Worm (Caenorhabditis elegans) whole organism, L1 larva: ENCODE results near the gene C31H2.4.

Experiments
- C04F5.9 ChIP-seq: sonication (generic microtip); optimal IDR thresholded peaks from 2 replicates; lab custom pipeline; 2016; ENCODE audit warnings: missing genetic modification characterization, missing compliant biosample characterization
- C16A3.4 ChIP-seq: fragments of 150-350 bp; optimal IDR thresholded peaks from 2 replicates; lab custom pipeline; 2014; ENCODE audit warnings: missing biosample characterization, missing genetic modification characterization
- C34B4.2 ChIP-seq: sonication (generic microtip); optimal IDR thresholded peaks from 2 replicates; lab custom pipeline; 2017; ENCODE audit warnings: mild to moderate bottlenecking, missing genetic modification characterization, missing compliant biosample characterization
- blmp-1 ChIP-seq: fragments of 150-350 bp; optimal IDR thresholded peaks from 2 replicates; lab custom pipeline; 2014; ENCODE audit warnings: missing biosample characterization, missing genetic modification characterization
- ceh-63 ChIP-seq: fragments of 200-800 bp; sonication (Bioruptor generic); optimal IDR thresholded peaks from 2 replicates; lab custom pipeline; 2018; ENCODE audit warnings: mild to moderate bottlenecking, missing genetic modification characterization, missing compliant biosample characterization
- ceh-8 ChIP-seq: fragments of 200-800 bp; sonication (Bioruptor generic); optimal IDR thresholded peaks from 2 replicates; lab custom pipeline; 2018; ENCODE audit warnings: mild to moderate bottlenecking, missing genetic modification characterization, moderate library complexity, missing compliant biosample characterization
- ceh-82 ChIP-seq, 3 experiments: fragments of 150-350 bp in 1 of 3; sonication (generic microtip) in 2 of 3; optimal IDR thresholded peaks; 2 replicates each; lab custom pipeline; 2014 to 2017; ENCODE audit warnings: missing biosample characterization in 3 of 3, missing genetic modification characterization in 3 of 3
- ceh-90 ChIP-seq: sonication (generic microtip); optimal IDR thresholded peaks from 2 replicates; lab custom pipeline; 2016; ENCODE audit warnings: missing genetic modification characterization, missing compliant biosample characterization
- ces-1 ChIP-seq: fragments of 150-350 bp; optimal IDR thresholded peaks from 2 replicates; lab custom pipeline; 2014; ENCODE audit warnings: missing biosample characterization, missing genetic modification reagents, missing genetic modification characterization
- dsc-1 ChIP-seq: sonication (generic microtip); optimal IDR thresholded peaks from 2 replicates; lab custom pipeline; 2016; ENCODE audit warnings: mild to moderate bottlenecking, missing genetic modification characterization, missing compliant biosample characterization
- elt-3 ChIP-seq, 6 experiments: fragments of 150-350 bp in 1 of 6; sonication (generic microtip); optimal IDR thresholded peaks; 2 replicates each; lab custom pipeline; 2017 to 2018; ENCODE audit warnings: missing biosample characterization in 6 of 6, missing genetic modification characterization in 6 of 6, inconsistent platforms in 1 of 6
- fkh-4 ChIP-seq: sonication (generic microtip); optimal IDR thresholded peaks from 2 replicates; lab custom pipeline; 2016; ENCODE audit warnings: missing compliant biosample characterization, missing genetic modification characterization, borderline replicate concordance
- fkh-8 ChIP-seq: sonication (generic microtip); optimal IDR thresholded peaks from 2 replicates; lab custom pipeline; 2016; ENCODE audit warnings: mild to moderate bottlenecking, missing genetic modification characterization, missing compliant biosample characterization
- fos-1 ChIP-seq: fragments of 150-350 bp; optimal IDR thresholded peaks from 2 replicates; lab custom pipeline; 2014; ENCODE audit warnings: missing biosample characterization, missing genetic modification characterization
- grh-1 ChIP-seq: fragments of 200-800 bp; sonication (Bioruptor generic); IDR thresholded peaks from 2 replicates; pipeline ENCODE4 v1.3.6; 2022; ENCODE audit warnings: missing genetic modification reagents, missing genetic modification characterization, missing compliant biosample characterization
- hlh-17 ChIP-seq: fragments of 200-800 bp; sonication (Bioruptor generic); optimal IDR thresholded peaks from 2 replicates; lab custom pipeline; 2018; ENCODE audit warnings: missing genetic modification characterization, mild to moderate bottlenecking, missing compliant biosample characterization, moderate library complexity, borderline replicate concordance
- hlh-4 ChIP-seq: sonication (generic microtip); optimal IDR thresholded peaks from 2 replicates; lab custom pipeline; 2016; ENCODE audit warnings: mild to moderate bottlenecking, missing genetic modification characterization, missing compliant biosample characterization
- irx-1 ChIP-seq: sonication (generic microtip); optimal IDR thresholded peaks from 2 replicates; lab custom pipeline; 2016; ENCODE audit warnings: missing genetic modification characterization, missing compliant biosample characterization
- isw-1 ChIP-seq: fragments of 200-800 bp; sonication (Bioruptor generic); IDR thresholded peaks from 2 replicates; pipeline ENCODE4 v1.3.6; 2022; ENCODE audit warnings: missing genetic modification characterization, missing compliant biosample characterization
- lin-13 ChIP-seq: fragments of 150-350 bp; optimal IDR thresholded peaks from 2 replicates; lab custom pipeline; 2014; ENCODE audit warnings: missing biosample characterization, missing genetic modification reagents, missing genetic modification characterization
- lin-14 ChIP-seq: fragments of 200-800 bp; sonication (Bioruptor generic); optimal IDR thresholded peaks from 2 replicates; lab custom pipeline; 2018; ENCODE audit warnings: mild to moderate bottlenecking, missing genetic modification characterization, moderate library complexity, missing compliant biosample characterization
- lin-35 ChIP-seq, 2 experiments: fragments of 150-350 bp; optimal IDR thresholded peaks; 2 replicates each; lab custom pipeline; 2014; ENCODE audit warnings: missing biosample characterization in 2 of 2, missing genetic modification characterization in 2 of 2, missing genetic modification reagents in 2 of 2
- lir-3 ChIP-seq: sonication (generic microtip); optimal IDR thresholded peaks from 2 replicates; lab custom pipeline; 2016; ENCODE audit warnings: mild to moderate bottlenecking, missing genetic modification characterization, moderate library complexity, missing compliant biosample characterization; ENCODE audit not compliant: poor library complexity
- lsy-2 ChIP-seq, 2 experiments: fragments of 150-350 bp; optimal IDR thresholded peaks; 2 replicates each; lab custom pipeline; 2014; ENCODE audit warnings: missing biosample characterization in 2 of 2, missing genetic modification characterization in 2 of 2
- mdl-1 ChIP-seq, 2 experiments: fragments of 150-350 bp; optimal IDR thresholded peaks; 2 replicates each; lab custom pipeline; 2014 to 2017; ENCODE audit warnings: missing biosample characterization in 2 of 2, missing genetic modification characterization in 2 of 2, inconsistent platforms in 1 of 2
- mep-1 ChIP-seq: fragments of 150-350 bp; optimal IDR thresholded peaks from 2 replicates; lab custom pipeline; 2014; ENCODE audit warnings: missing biosample characterization, missing genetic modification characterization
- nhr-12 ChIP-seq: sonication (generic microtip); optimal IDR thresholded peaks from 2 replicates; lab custom pipeline; 2017; ENCODE audit warnings: missing biosample characterization, missing genetic modification characterization
- nhr-237 ChIP-seq: fragments of 150-350 bp; optimal IDR thresholded peaks from 2 replicates; lab custom pipeline; 2014; ENCODE audit warnings: missing biosample characterization, missing genetic modification characterization
- nhr-28 ChIP-seq: fragments of 150-350 bp; optimal IDR thresholded peaks from 2 replicates; lab custom pipeline; 2014; ENCODE audit warnings: missing biosample characterization, missing genetic modification characterization
- nhr-71 ChIP-seq: sonication (generic microtip); optimal IDR thresholded peaks from 2 replicates; lab custom pipeline; 2016; ENCODE audit warnings: mild to moderate bottlenecking, missing genetic modification characterization, moderate library complexity, missing compliant biosample characterization
- nhr-84 ChIP-seq: sonication (generic microtip); optimal IDR thresholded peaks from 2 replicates; lab custom pipeline; 2017; ENCODE audit warnings: missing biosample characterization, missing genetic modification characterization
- nhr-85 ChIP-seq: sonication (generic microtip); peaks from one replicate; lab custom pipeline; 2016; ENCODE audit warnings: missing genetic modification characterization, inconsistent platforms, missing compliant biosample characterization
- nhr-90 ChIP-seq: sonication (generic microtip); optimal IDR thresholded peaks from 2 replicates; lab custom pipeline; 2016; ENCODE audit warnings: mild to moderate bottlenecking, missing genetic modification characterization, missing compliant biosample characterization; ENCODE audit not compliant: poor library complexity
- pag-3 ChIP-seq: sonication (generic microtip); optimal IDR thresholded peaks from 2 replicates; lab custom pipeline; 2017; ENCODE audit warnings: missing genetic modification characterization, mild to moderate bottlenecking, missing compliant biosample characterization, antibody characterized with exemption, borderline replicate concordance; ENCODE audit not compliant: insufficient read depth
- rnt-1 ChIP-seq: sonication (generic microtip); optimal IDR thresholded peaks from 2 replicates; lab custom pipeline; 2016; ENCODE audit warnings: mild to moderate bottlenecking, missing genetic modification characterization, moderate library complexity, missing compliant biosample characterization
- snpc-4 ChIP-seq: fragments of 150-350 bp; optimal IDR thresholded peaks from 2 replicates; lab custom pipeline; 2014; ENCODE audit warnings: missing biosample characterization, missing genetic modification characterization
- snu-23 ChIP-seq: sonication (generic microtip); optimal IDR thresholded peaks from 2 replicates; lab custom pipeline; 2016; ENCODE audit warnings: missing genetic modification characterization, missing compliant biosample characterization
- sptf-1 ChIP-seq: fragments of 150-350 bp; optimal IDR thresholded peaks from 2 replicates; lab custom pipeline; 2014; ENCODE audit warnings: missing biosample characterization, missing genetic modification characterization
- unc-30 ChIP-seq: sonication (generic microtip); optimal IDR thresholded peaks from 2 replicates; lab custom pipeline; 2017; ENCODE audit warnings: missing biosample characterization, missing genetic modification characterization
- unc-98 ChIP-seq: fragments of 200-800 bp; sonication (Bioruptor generic); IDR thresholded peaks from 2 replicates; pipeline ENCODE4 v1.3.6; 2022; ENCODE audit warnings: missing genetic modification characterization, missing compliant biosample characterization
- zip-4 ChIP-seq: fragments of 200-800 bp; sonication (Bioruptor generic); optimal IDR thresholded peaks from 2 replicates; lab custom pipeline; 2018; ENCODE audit warnings: mild to moderate bottlenecking, missing genetic modification characterization, moderate library complexity, missing compliant biosample characterization
- ztf-11 ChIP-seq, 2 experiments: sonication (generic microtip); optimal IDR thresholded peaks; 2 replicates each; lab custom pipeline; 2016 to 2017; ENCODE audit warnings: missing genetic modification characterization in 2 of 2, missing biosample characterization in 1 of 2, missing compliant biosample characterization in 1 of 2

The C31H2.4 gene

ce11 chrX:5147918-5148317 is 11.5 kb downstream of the C31H2.4 start, which contains the start of gene C31H2.14:
C31H2.14 (plus strand) TSS chrX:5148218.
- no peak for TF ChIP-seq hlh-17 (GFP tag; lab: Kevin White, UChicago)
- no peak for TF ChIP-seq fkh-8 (tag; lab: Kevin White, UChicago)
- TF ChIP-seq ces-1 (GFP tag; lab: Kevin White, UChicago) = no peak
- TF ChIP-seq mdl-1 (tag; optimal IDR thresholded peaks at IDR 0.05; lab: Kevin White, UChicago) = no peak
- no peak for TF ChIP-seq nhr-28 (tag; lab: Kevin White, UChicago)
- no peak for TF ChIP-seq nhr-90
- no peak for TF ChIP-seq lsy-2 (tag; optimal IDR thresholded peaks at IDR 0.05; lab: Kevin White, UChicago)
- no peak for TF ChIP-seq sptf-1
- TF ChIP-seq fos-1 (tag; lab: Kevin White, UChicago) = no peak
- TF ChIP-seq elt-3 (tag; optimal IDR thresholded peaks at IDR 0.05; lab: Kevin White, UChicago) = no peak
- no peak for TF ChIP-seq hlh-4 (tag; lab: Kevin White, UChicago)

ce11 chrX:5142403-5142802 is 17.1 kb downstream of the C31H2.4 start:
- TF ChIP-seq lin-13 (GFP tag; lab: Kevin White, UChicago) (no peak), zip-4 (no peak), fos-1 (tag; lab: Kevin White, UChicago) (no peak), snpc-4 (tag; lab: Kevin White, UChicago) (no peak), ces-1 (GFP tag; lab: Kevin White, UChicago) (no peak), fkh-4 (no peak), lin-14 (peak; percentile 2), nhr-85 (tag; lab: Kevin White, UChicago) (peak; percentile 12)

- TF ChIP-seq ceh-63 (GFP tag; lab: Kevin White, UChicago) (no peak), mep-1 (tag; lab: Kevin White, UChicago) (peak; percentile 15), ceh-90 (tag; lab: Kevin White, UChicago) (no peak), isw-1 (GFP tag; lab: Robert Waterston, UW) (peak; percentile 38), lin-14 (peak; percentile 95), fkh-8 (tag; lab: Kevin White, UChicago) (peak; percentile 52), C34B4.2 (no peak), snpc-4 (tag; lab: Kevin White, UChicago) (no peak), pag-3 (tag; lab: Kevin White, UChicago) (no peak), rnt-1 (tag; lab: Kevin White, UChicago) (peak; percentile 18), ceh-82 (tag; optimal IDR thresholded peaks at IDR 0.05; lab: Kevin White, UChicago) (peak in 1 of 3 experiments; percentile 27), ceh-8 (peak; percentile 33), unc-30 (tag; lab: Kevin White, UChicago) (no peak)
Observed at ce11 chrX:5140177-5140576, 19.3 kb downstream of the C31H2.4 start.

DNA sequence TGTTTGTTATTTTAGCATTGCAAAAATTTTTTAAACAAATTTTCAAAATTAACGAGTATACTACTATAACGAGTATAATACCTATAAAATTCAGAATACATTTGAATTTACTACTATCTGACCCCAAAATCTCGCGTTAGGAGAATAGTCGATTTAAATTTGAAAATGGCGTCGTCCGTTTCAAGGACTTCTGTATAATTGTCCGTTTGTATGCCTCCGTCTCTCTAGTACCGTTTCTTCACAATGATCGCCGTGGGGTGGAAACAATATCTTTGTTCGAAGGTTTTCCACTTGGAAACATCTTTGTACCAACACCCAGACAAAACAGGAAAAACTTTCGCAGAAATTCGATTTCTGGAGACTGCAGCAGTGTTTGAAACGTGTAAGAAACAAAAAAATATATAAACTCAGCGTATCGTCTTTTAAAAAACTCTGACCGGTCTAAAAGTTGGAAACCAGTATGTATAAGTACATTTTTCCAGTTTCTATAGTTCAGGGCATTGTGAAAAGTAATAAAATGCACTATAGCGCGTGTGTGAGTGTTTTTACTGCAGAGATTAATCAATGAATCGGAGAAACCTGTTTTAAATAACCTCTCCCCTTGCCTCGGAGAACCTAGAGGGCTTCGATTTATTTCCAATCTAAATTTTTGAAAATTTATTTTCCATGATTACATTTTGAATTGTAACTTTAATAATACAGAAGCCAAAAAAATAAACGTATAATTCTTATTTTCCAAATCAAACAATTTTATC is 21.6 kb downstream of the C31H2.4 start:
- peak in 1 of 2 experiments; percentile 17 for TF ChIP-seq lsy-2 (tag; optimal IDR thresholded peaks at IDR 0.05; lab: Kevin White, UChicago)
- TF ChIP-seq nhr-237 (tag; lab: Kevin White, UChicago) = no peak
- TF ChIP-seq lir-3 = no peak
- TF ChIP-seq C04F5.9 = no peak
- no peak for TF ChIP-seq rnt-1 (tag; lab: Kevin White, UChicago)
- TF ChIP-seq grh-1 = peak; percentile 82
- no peak for TF ChIP-seq nhr-12 (tag; lab: Kevin White, UChicago)
- TF ChIP-seq nhr-85 (tag; lab: Kevin White, UChicago) = peak; percentile 89
- peak; percentile 54 for TF ChIP-seq mep-1 (tag; lab: Kevin White, UChicago)
- no peak for TF ChIP-seq irx-1
- TF ChIP-seq nhr-71 (tag; lab: Kevin White, UChicago) = peak; percentile 5
- TF ChIP-seq unc-98 (GFP tag; lab: Robert Waterston, UW) = no peak
- TF ChIP-seq blmp-1 (tag; lab: Kevin White, UChicago) = peak; percentile 64
- peak; percentile 25 for TF ChIP-seq snu-23 (GFP tag; lab: Kevin White, UChicago)
- no peak for TF ChIP-seq pag-3 (tag; lab: Kevin White, UChicago)
- no peak for TF ChIP-seq ceh-63 (GFP tag; lab: Kevin White, UChicago)
- TF ChIP-seq sptf-1 = no peak
- TF ChIP-seq C16A3.4 = peak; percentile 22
- no peak for TF ChIP-seq nhr-90
- TF ChIP-seq ceh-90 (tag; lab: Kevin White, UChicago) = no peak
- TF ChIP-seq ceh-82 (tag; optimal IDR thresholded peaks at IDR 0.05; lab: Kevin White, UChicago) = no peak
- TF ChIP-seq lin-35 (GFP tag; optimal IDR thresholded peaks at IDR 0.05; lab: Kevin White, UChicago) = no peak
- peak; percentile 43 for TF ChIP-seq lin-14
- no peak for TF ChIP-seq nhr-84 (tag; lab: Kevin White, UChicago)
- peak; percentile 63 for TF ChIP-seq dsc-1
- TF ChIP-seq ztf-11 (tag; optimal IDR thresholded peaks at IDR 0.05; lab: Kevin White, UChicago) = no peak
